Fruit fly (Drosophila melanogaster) whole organism, adult: ENCODE measurements around the gene Taf2.
A peak's percentile ranks its signal among the peaks of the same experiment; 100 is the strongest.

Experiments
- CG11617 ChIP-seq: fragments of 200-800 bp; sonication (Bioruptor generic); optimal IDR thresholded peaks from 2 replicates; lab custom pipeline; 2017; ENCODE audit warnings: mild to moderate bottlenecking, missing biosample characterization, missing genetic modification reagents, missing genetic modification characterization
- CG12768 ChIP-seq: fragments of 200-800 bp; sonication (Bioruptor generic); optimal IDR thresholded peaks from 2 replicates; lab custom pipeline; 2017; ENCODE audit warnings: missing biosample characterization, missing genetic modification characterization, mild to moderate bottlenecking, moderate library complexity, missing genetic modification reagents
- CG14711 ChIP-seq: fragments of 200-800 bp; sonication (Bioruptor generic); optimal IDR thresholded peaks from 2 replicates; lab custom pipeline; 2018; ENCODE audit warnings: missing biosample characterization, mild to moderate bottlenecking, missing genetic modification characterization, moderate library complexity
- CG7045 ChIP-seq: fragments of 200-800 bp; sonication (Bioruptor generic); optimal IDR thresholded peaks from 2 replicates; lab custom pipeline; 2017; ENCODE audit warnings: missing biosample characterization, mild to moderate bottlenecking, missing genetic modification characterization
- CG7101 ChIP-seq: fragments of 200-800 bp; sonication (Bioruptor generic); optimal IDR thresholded peaks from 2 replicates; lab custom pipeline; 2018; ENCODE audit warnings: missing biosample characterization, mild to moderate bottlenecking, missing genetic modification characterization, moderate library complexity
- Crg-1 ChIP-seq: fragments of 200-800 bp; sonication (Bioruptor generic); optimal IDR thresholded peaks from 2 replicates; lab custom pipeline; 2016; ENCODE audit warnings: missing biosample characterization, missing genetic modification characterization
- Hr96 ChIP-seq: fragments of 200-800 bp; sonication (Bioruptor generic); optimal IDR thresholded peaks from 2 replicates; lab custom pipeline; 2016; ENCODE audit warnings: missing biosample characterization, missing genetic modification characterization
- Mnt ChIP-seq: fragments of 200-800 bp; sonication (Bioruptor generic); optimal IDR thresholded peaks from 2 replicates; lab custom pipeline; 2016; ENCODE audit warnings: missing biosample characterization, mild to moderate bottlenecking, missing genetic modification characterization
- bab1 ChIP-seq: fragments of 200-800 bp; sonication (Bioruptor generic); optimal IDR thresholded peaks from 3 replicates; lab custom pipeline; 2019; ENCODE audit warnings: missing biosample characterization, mild to moderate bottlenecking, missing genetic modification characterization, moderate library complexity
- cic ChIP-seq: fragments of 200-800 bp; sonication (Bioruptor generic); optimal IDR thresholded peaks from 2 replicates; lab custom pipeline; 2017; ENCODE audit warnings: missing biosample characterization, mild to moderate bottlenecking, missing genetic modification characterization, moderate library complexity
- kay ChIP-seq: fragments of 200-800 bp; sonication (Bioruptor generic); peaks from one replicate; lab custom pipeline; 2016; ENCODE audit warnings: missing biosample characterization, missing genetic modification characterization, borderline replicate concordance
- ovo ChIP-seq: fragments of 200-800 bp; sonication (Bioruptor generic); optimal IDR thresholded peaks from 2 replicates; lab custom pipeline; 2016; ENCODE audit warnings: missing biosample characterization, missing genetic modification characterization
- pad ChIP-seq: fragments of 200-800 bp; sonication (Bioruptor generic); optimal IDR thresholded peaks from 3 replicates; lab custom pipeline; 2017; ENCODE audit warnings: missing biosample characterization, missing genetic modification characterization, mild to moderate bottlenecking, moderate library complexity, missing genetic modification reagents
- tj ChIP-seq: fragments of 200-800 bp; sonication (Bioruptor generic); optimal IDR thresholded peaks from 3 replicates; lab custom pipeline; 2017; ENCODE audit warnings: missing biosample characterization, mild to moderate bottlenecking, missing genetic modification characterization, moderate library complexity

- no peak for TF ChIP-seq kay (GFP tag; lab: Kevin White, UChicago)
- peak; percentile 40 for TF ChIP-seq CG14711 (tag; lab: Kevin White, UChicago)
- TF ChIP-seq CG7045 (GFP tag; lab: Kevin White, UChicago) = no peak
- no peak for TF ChIP-seq Crg-1 (GFP tag; lab: Kevin White, UChicago)
- TF ChIP-seq CG12768 (GFP tag; lab: Kevin White, UChicago) = no peak
- TF ChIP-seq cic (GFP tag; lab: Kevin White, UChicago) = no peak
- TF ChIP-seq ovo (GFP tag; lab: Kevin White, UChicago) = no peak
- TF ChIP-seq CG11617 (GFP tag; lab: Kevin White, UChicago) = no peak
- no peak for TF ChIP-seq pad
- TF ChIP-seq bab1 (GFP tag; lab: Kevin White, UChicago) = no peak
- no peak for TF ChIP-seq CG7101 (tag; lab: Kevin White, UChicago)
- TF ChIP-seq Hr96 (GFP tag; lab: Kevin White, UChicago) = no peak
- TF ChIP-seq tj = no peak
- TF ChIP-seq Mnt (GFP tag; lab: Kevin White, UChicago) = no peak
Measured at dm6 chr3L:9853140-9853746, 35.2 kb downstream of the Taf2 start.
